Worm (Caenorhabditis elegans): ENCODE measurements around the gene W02G9.4.

DNA sequence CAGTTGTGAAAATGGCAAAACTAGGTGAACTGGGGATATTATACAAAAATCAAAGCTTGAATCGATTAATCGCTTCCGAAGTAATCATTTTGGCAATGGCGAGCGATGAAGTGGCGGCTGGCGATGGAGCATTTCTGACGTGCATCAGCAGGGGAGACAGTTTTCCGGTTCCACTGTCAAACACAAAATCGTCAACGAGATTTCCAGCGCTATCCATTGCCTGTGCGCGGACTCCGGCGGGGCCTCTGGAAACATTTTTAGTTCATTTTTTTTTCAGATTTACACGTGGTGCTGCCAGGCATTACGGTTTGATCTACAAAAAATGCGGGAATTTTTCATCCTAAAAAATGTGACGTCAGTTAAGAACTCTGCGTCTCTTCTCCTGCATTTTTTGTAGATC is 21.9 kb downstream of the W02G9.4 start:
- TF ChIP-seq unc-120 (tag; optimal IDR thresholded peaks at IDR 0.05; ENCODE audit: poor library complexity, severe bottlenecking) (no peak), sem-2 (GFP tag; optimal IDR thresholded peaks at IDR 0.05) (no peak)

All from whole organism, mixed stage, embryonic.